Worm (Caenorhabditis elegans): ENCODE measurements around the gene ZC449.7.
A peak's percentile ranks its signal among the peaks of the same experiment; 100 is the strongest.

The ZC449.7 gene

ce11 chrX:4998875-4999274, 15.0 kb upstream of the ZC449.7 start, which contains the start of gene set-30:
TSS of gene set-30 (plus strand) at chrX:4999270.
- no peak for TF ChIP-seq nhr-25 (tag; optimal IDR thresholded peaks at IDR 0.05)
- no peak for TF ChIP-seq aly-2 (tag; optimal IDR thresholded peaks at IDR 0.05)

DNA sequence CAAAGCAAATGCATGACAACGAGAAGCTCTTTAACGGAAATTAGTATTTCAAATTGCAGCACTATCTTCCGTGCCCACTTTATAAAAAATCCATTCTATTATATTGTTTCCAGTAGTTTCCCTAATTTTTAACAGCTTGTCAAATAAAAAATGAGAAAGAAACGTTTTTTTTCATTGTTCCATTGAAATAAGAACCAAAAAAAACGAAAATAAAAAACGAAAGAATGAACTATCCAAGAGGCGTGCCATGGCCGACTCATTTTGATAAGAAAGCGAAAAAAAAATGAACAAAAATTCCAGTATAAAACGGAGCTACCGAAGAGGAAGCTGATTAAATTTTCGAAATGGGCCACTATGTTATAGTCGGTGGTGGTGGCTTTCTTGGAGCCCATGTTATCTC, 8.9 kb upstream of the ZC449.7 start, which contains the start of gene hsd-2:
Gene hsd-2 (plus strand): TSS at position 301 of the 400 bp plus-strand sequence.
- TF ChIP-seq mdl-1 (tag; optimal IDR thresholded peaks at IDR 0.05) (no peak), nhr-67 (tag; optimal IDR thresholded peaks at IDR 0.05) (no peak), lsy-12 (tag; optimal IDR thresholded peaks at IDR 0.05) (no peak)

DNA sequence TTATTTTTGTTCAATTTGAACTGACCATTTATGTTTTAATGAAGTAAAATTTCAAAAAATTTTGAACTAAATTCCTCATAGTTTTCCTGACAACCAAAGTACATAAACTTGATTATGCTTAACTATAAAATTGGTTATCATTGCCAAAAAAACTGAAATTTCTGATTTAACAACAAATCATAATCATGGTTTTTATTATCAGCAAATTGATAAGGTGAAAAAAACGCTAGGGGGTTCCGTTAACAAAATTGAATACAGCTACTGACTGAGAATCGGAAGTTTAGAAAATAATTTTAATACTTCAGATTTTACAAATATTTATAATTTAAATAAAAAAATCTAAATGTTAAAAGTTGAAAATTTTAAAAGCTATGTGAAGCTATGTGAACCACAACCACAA, 6.9 kb upstream of the ZC449.7 start:
- peak; percentile 64 for TF ChIP-seq elt-2 (tag; optimal IDR thresholded peaks at IDR 0.05)
- no peak for TF ChIP-seq nhr-11 (tag; optimal IDR thresholded peaks at IDR 0.05)
- TF ChIP-seq pha-4 (tag; optimal IDR thresholded peaks at IDR 0.05): peak; percentile 14

ce11 chrX:5009000-5009399, 4.9 kb upstream of the ZC449.7 start, which contains the start of gene hsd-3:
TSS of gene hsd-3 (plus strand) at chrX:5009300.
- no peak for TF ChIP-seq nhr-25 (tag; optimal IDR thresholded peaks at IDR 0.05)
- TF ChIP-seq snpc-4 (tag; optimal IDR thresholded peaks at IDR 0.05): no peak
- TF ChIP-seq lin-15B (tag; optimal IDR thresholded peaks at IDR 0.05): no peak
- no peak for TF ChIP-seq nhr-43 (tag; optimal IDR thresholded peaks at IDR 0.05; ENCODE audit: poor library complexity, severe bottlenecking)
- no peak for TF ChIP-seq nhr-77 (tag; optimal IDR thresholded peaks at IDR 0.05)
- no peak for TF ChIP-seq aly-2 (tag; optimal IDR thresholded peaks at IDR 0.05)
- TF ChIP-seq fkh-10 (GFP tag; optimal IDR thresholded peaks at IDR 0.05): no peak

DNA sequence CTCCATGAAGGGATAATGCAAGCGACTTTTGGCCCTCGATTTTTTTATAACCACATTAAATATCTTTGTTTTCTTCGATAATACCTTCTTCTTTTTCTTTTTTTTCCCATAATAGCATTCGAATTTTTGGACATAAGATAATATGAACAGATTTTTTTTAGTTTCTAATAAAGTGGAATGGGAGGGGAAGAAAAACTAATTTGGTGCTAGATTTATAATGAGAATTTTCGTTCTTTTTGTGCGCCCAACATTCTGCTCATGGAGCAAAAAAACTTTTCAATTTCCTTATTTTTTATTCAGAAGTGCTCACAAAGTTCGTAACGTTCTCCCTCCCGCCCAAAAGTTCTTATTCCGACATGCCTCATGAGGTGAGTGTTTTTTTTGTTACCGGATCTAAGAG, 1.9 kb downstream of the ZC449.7 start, which contains the start of gene ZC449.8:
Gene ZC449.8 (plus strand): TSS at position 301 of the 400 bp plus-strand sequence.
- TF ChIP-seq lin-15B (tag; optimal IDR thresholded peaks at IDR 0.05) (no peak), nhr-12 (tag; optimal IDR thresholded peaks at IDR 0.05) (no peak), nhr-77 (tag; optimal IDR thresholded peaks at IDR 0.05) (no peak), ceh-16 (tag; optimal IDR thresholded peaks at IDR 0.05) (no peak), eor-1 (tag; optimal IDR thresholded peaks at IDR 0.05) (no peak), zag-1 (tag; optimal IDR thresholded peaks at IDR 0.05) (no peak), ztf-11 (tag; optimal IDR thresholded peaks at IDR 0.05) (no peak), elt-3 (tag; optimal IDR thresholded peaks at IDR 0.05) (no peak), mml-1 (tag; optimal IDR thresholded peaks at IDR 0.05) (no peak), nhr-76 (tag; optimal IDR thresholded peaks at IDR 0.05) (no peak), nhr-11 (tag; optimal IDR thresholded peaks at IDR 0.05) (no peak), snpc-4 (tag; optimal IDR thresholded peaks at IDR 0.05) (no peak), daf-12 (tag; optimal IDR thresholded peaks at IDR 0.05) (no peak), ceh-28 (tag; optimal IDR thresholded peaks at IDR 0.05) (no peak), ama-1 (optimal IDR thresholded peaks at IDR 0.05) (no peak)

DNA sequence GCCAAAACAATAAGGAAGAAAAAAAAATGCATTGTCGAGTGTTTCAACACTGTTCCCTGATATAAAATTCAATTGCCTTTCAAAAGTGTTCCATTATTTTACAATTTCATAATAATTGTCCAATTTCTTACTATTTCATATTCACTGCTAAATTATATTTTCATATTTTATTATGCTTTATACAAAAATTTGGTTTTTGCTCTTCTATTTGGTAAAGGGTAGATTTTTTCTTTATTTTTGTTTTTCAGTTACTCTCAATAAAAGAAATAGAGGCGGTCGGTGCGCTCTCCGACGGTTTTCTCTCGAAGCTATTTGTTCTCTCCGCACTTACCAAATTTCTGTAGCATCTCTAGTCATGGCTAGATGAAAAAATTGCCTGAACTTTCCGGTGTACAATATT, 3.7 kb downstream of the ZC449.7 start, which contains the start of gene sek-3:
Gene sek-3 (plus strand): TSS at position 301 of the 400 bp plus-strand sequence.
- TF ChIP-seq nhr-12 (tag; optimal IDR thresholded peaks at IDR 0.05): no peak
- TF ChIP-seq lin-15B (tag; optimal IDR thresholded peaks at IDR 0.05): no peak
- no peak for TF ChIP-seq ama-1 (optimal IDR thresholded peaks at IDR 0.05)

ce11 chrX:5018062-5018653, 4.3 kb downstream of the ZC449.7 start:
- TF ChIP-seq nhr-43 (tag; optimal IDR thresholded peaks at IDR 0.05; ENCODE audit: poor library complexity, severe bottlenecking): no peak
- TF ChIP-seq nhr-28 (tag; optimal IDR thresholded peaks at IDR 0.05): no peak
- TF ChIP-seq aly-2 (tag; optimal IDR thresholded peaks at IDR 0.05): no peak
- no peak for TF ChIP-seq lin-15B (tag; optimal IDR thresholded peaks at IDR 0.05)
- no peak for TF ChIP-seq nhr-12 (tag; optimal IDR thresholded peaks at IDR 0.05)
- no peak for TF ChIP-seq tbx-2 (tag; optimal IDR thresholded peaks at IDR 0.05)
- TF ChIP-seq ztf-11 (tag; optimal IDR thresholded peaks at IDR 0.05): no peak
- no peak for TF ChIP-seq ceh-9 (tag; optimal IDR thresholded peaks at IDR 0.05)
- TF ChIP-seq ztf-4 (tag; optimal IDR thresholded peaks at IDR 0.05): no peak
- TF ChIP-seq elt-1 (tag; optimal IDR thresholded peaks at IDR 0.05): no peak
- TF ChIP-seq nfya-1 (tag; optimal IDR thresholded peaks at IDR 0.05; ENCODE audit: insufficient read depth): peak; percentile 19
- no peak for TF ChIP-seq nhr-77 (tag; optimal IDR thresholded peaks at IDR 0.05)
- TF ChIP-seq unc-62 (GFP tag; optimal IDR thresholded peaks at IDR 0.05): no peak
- TF ChIP-seq ama-1 (optimal IDR thresholded peaks at IDR 0.05): no peak
- no peak for TF ChIP-seq daf-12 (tag; optimal IDR thresholded peaks at IDR 0.05)
- TF ChIP-seq jun-1 (tag; optimal IDR thresholded peaks at IDR 0.05): no peak
- no peak for TF ChIP-seq zag-1 (tag; optimal IDR thresholded peaks at IDR 0.05)
- TF ChIP-seq nhr-67 (tag; optimal IDR thresholded peaks at IDR 0.05): no peak
- no peak for TF ChIP-seq lsy-12 (tag; optimal IDR thresholded peaks at IDR 0.05)
- TF ChIP-seq elt-2 (tag; optimal IDR thresholded peaks at IDR 0.05): peak; percentile 56
- TF ChIP-seq sea-2 (GFP tag; optimal IDR thresholded peaks at IDR 0.05): no peak
- TF ChIP-seq hmg-11 (tag; optimal IDR thresholded peaks at IDR 0.05): no peak
- no peak for TF ChIP-seq eor-1 (tag; optimal IDR thresholded peaks at IDR 0.05)
- TF ChIP-seq snpc-4 (tag; optimal IDR thresholded peaks at IDR 0.05): peak; percentile 11
- no peak for TF ChIP-seq unc-39 (tag; optimal IDR thresholded peaks at IDR 0.05)
- TF ChIP-seq R02D3.7 (tag; optimal IDR thresholded peaks at IDR 0.05): no peak
- TF ChIP-seq nhr-25 (tag; optimal IDR thresholded peaks at IDR 0.05): peak; percentile 43
- no peak for TF ChIP-seq mdl-1 (tag; optimal IDR thresholded peaks at IDR 0.05)
- TF ChIP-seq ZK546.5 (tag; optimal IDR thresholded peaks at IDR 0.05): no peak
